Worm (Caenorhabditis elegans): ENCODE results near the gene C02F12.8.

Gene C02F12.8

DNA sequence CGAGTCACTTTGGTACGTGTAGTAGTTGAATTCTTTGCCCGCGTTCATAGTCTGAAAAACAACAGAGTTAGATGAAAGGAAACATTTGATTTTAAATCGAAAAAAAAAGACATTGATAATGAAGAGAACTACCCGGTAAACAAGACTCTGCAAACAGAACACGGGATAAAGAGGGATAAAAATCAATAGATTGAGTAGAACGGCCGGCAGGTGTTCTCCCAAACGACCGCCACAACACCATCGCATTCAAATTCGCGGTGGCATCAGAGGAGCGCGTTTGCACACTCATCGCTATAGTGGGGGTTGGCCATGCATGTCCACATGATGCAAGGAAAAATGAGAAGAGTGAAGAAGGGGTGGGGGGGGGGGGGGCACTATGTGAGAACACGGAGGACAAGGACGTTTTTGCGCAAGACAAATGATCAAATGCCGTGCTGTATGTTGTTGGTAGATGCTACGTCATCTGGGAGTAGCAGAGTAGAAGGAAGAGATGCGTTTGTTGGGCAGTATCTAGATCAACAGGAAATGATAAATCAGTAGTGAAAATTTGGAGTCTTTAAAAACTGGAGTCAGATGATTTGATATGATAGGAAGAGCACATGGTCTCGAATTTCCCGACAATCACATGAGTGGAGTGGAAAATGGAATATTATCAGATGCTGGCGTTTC lies 14.4 kb downstream of the C02F12.8 start, which contains the start of gene tag-52 (continued):
- no peak for TF ChIP-seq sup-37 (GFP tag; optimal IDR thresholded peaks at IDR 0.05)
- TF ChIP-seq nhr-77 (tag; optimal IDR thresholded peaks at IDR 0.05) = no peak
- TF ChIP-seq lin-35 (GFP tag; optimal IDR thresholded peaks at IDR 0.05) = peak; percentile 39 to 66
- TF ChIP-seq nhr-11 (tag; optimal IDR thresholded peaks at IDR 0.05) = no peak
- TF ChIP-seq nhr-47 (tag; optimal IDR thresholded peaks at IDR 0.05) = peak; percentile 27
- peak; percentile 86 for TF ChIP-seq elt-2 (tag; optimal IDR thresholded peaks at IDR 0.05)
- TF ChIP-seq jun-1 (tag; optimal IDR thresholded peaks at IDR 0.05) = no peak
- TF ChIP-seq hlh-4 (tag; optimal IDR thresholded peaks at IDR 0.05) = no peak
- no peak for TF ChIP-seq mef-2 (tag; optimal IDR thresholded peaks at IDR 0.05)
- no peak for TF ChIP-seq zag-1 (tag; optimal IDR thresholded peaks at IDR 0.05)
- no peak for TF ChIP-seq ceh-82 (tag; optimal IDR thresholded peaks at IDR 0.05)
- no peak for TF ChIP-seq nhr-237 (tag; optimal IDR thresholded peaks at IDR 0.05)
- TF ChIP-seq lin-15B (tag; optimal IDR thresholded peaks at IDR 0.05) = no peak
- no peak for TF ChIP-seq swsn-7 (tag; optimal IDR thresholded peaks at IDR 0.05)
- TF ChIP-seq ceh-63 (GFP tag; optimal IDR thresholded peaks at IDR 0.05) = peak; percentile 97
- TF ChIP-seq lir-3 (tag; optimal IDR thresholded peaks at IDR 0.05; ENCODE audit: poor library complexity) = peak; percentile 28
- no peak for TF ChIP-seq egl-13 (tag; optimal IDR thresholded peaks at IDR 0.05)
- no peak for TF ChIP-seq unc-86 (tag; optimal IDR thresholded peaks at IDR 0.05)
- TF ChIP-seq aha-1 (tag; optimal IDR thresholded peaks at IDR 0.05) = no peak
- TF ChIP-seq zip-4 (GFP tag; optimal IDR thresholded peaks at IDR 0.05) = no peak
- peak; percentile 40 for TF ChIP-seq nhr-19 (GFP tag; conservative IDR thresholded peaks at IDR 0.05)
- no peak for TF ChIP-seq ama-1 (optimal IDR thresholded peaks at IDR 0.05)
- no peak for TF ChIP-seq sox-4 (tag; optimal IDR thresholded peaks at IDR 0.05)
- no peak for TF ChIP-seq unc-98 (GFP tag; IDR thresholded peaks at IDR 0.05)
- peak; percentile 53 for TF ChIP-seq mep-1 (tag; optimal IDR thresholded peaks at IDR 0.05)
- TF ChIP-seq dsc-1 (tag; optimal IDR thresholded peaks at IDR 0.05) = no peak
- TF ChIP-seq tlp-1 (tag; optimal IDR thresholded peaks at IDR 0.05) = no peak
- TF ChIP-seq nhr-12 (tag; optimal IDR thresholded peaks at IDR 0.05) = no peak
- TF ChIP-seq unc-30 (tag; optimal IDR thresholded peaks at IDR 0.05) = no peak
- TF ChIP-seq grh-1 (GFP tag; IDR thresholded peaks at IDR 0.05) = no peak
- TF ChIP-seq fkh-8 (tag; optimal IDR thresholded peaks at IDR 0.05) = peak; percentile 17
- no peak for TF ChIP-seq lin-39 (tag; optimal IDR thresholded peaks at IDR 0.05)
- no peak for TF ChIP-seq ztf-11 (tag; optimal IDR thresholded peaks at IDR 0.05)
- no peak for TF ChIP-seq C04F5.9 (tag; optimal IDR thresholded peaks at IDR 0.05)
- no peak for TF ChIP-seq nhr-84 (tag; optimal IDR thresholded peaks at IDR 0.05)
- TF ChIP-seq ceh-90 (tag; optimal IDR thresholded peaks at IDR 0.05) = no peak
- TF ChIP-seq hpl-2 (GFP tag; optimal IDR thresholded peaks at IDR 0.05) = no peak
- TF ChIP-seq blmp-1 (tag; optimal IDR thresholded peaks at IDR 0.05) = peak; percentile 53
- TF ChIP-seq efl-3 (GFP tag; optimal IDR thresholded peaks at IDR 0.05) = peak; percentile 7
- TF ChIP-seq hlh-17 (GFP tag; optimal IDR thresholded peaks at IDR 0.05; ENCODE audit: borderline replicate concordance) = no peak
- TF ChIP-seq mdl-1 (tag; optimal IDR thresholded peaks at IDR 0.05) = peak in 1 of 2 experiments; percentile 33
- no peak for TF ChIP-seq fkh-4 (tag; optimal IDR thresholded peaks at IDR 0.05; ENCODE audit: borderline replicate concordance)
- no peak for TF ChIP-seq lin-13 (GFP tag; optimal IDR thresholded peaks at IDR 0.05)
- TF ChIP-seq ztf-4 (tag; optimal IDR thresholded peaks at IDR 0.05) = no peak
- TF ChIP-seq C34B4.2 (tag; optimal IDR thresholded peaks at IDR 0.05) = no peak
- TF ChIP-seq snu-23 (GFP tag; optimal IDR thresholded peaks at IDR 0.05) = peak; percentile 60
- TF ChIP-seq sptf-1 (tag; optimal IDR thresholded peaks at IDR 0.05) = no peak
- no peak for TF ChIP-seq fkh-10 (GFP tag; optimal IDR thresholded peaks at IDR 0.05)
- TF ChIP-seq snpc-4 (tag; optimal IDR thresholded peaks at IDR 0.05) = no peak
- TF ChIP-seq skn-1 (tag; optimal IDR thresholded peaks at IDR 0.05) = no peak
- TF ChIP-seq ces-1 (GFP tag; optimal IDR thresholded peaks at IDR 0.05) = no peak
- no peak for TF ChIP-seq mab-9 (GFP tag; IDR thresholded peaks at IDR 0.05)
- TF ChIP-seq F16B12.6 (tag; optimal IDR thresholded peaks at IDR 0.05) = peak; percentile 9
- no peak for TF ChIP-seq xbp-1 (tag; optimal IDR thresholded peaks at IDR 0.05)
